Worm (Caenorhabditis elegans): ENCODE data around the gene fmil-1.

DNA sequence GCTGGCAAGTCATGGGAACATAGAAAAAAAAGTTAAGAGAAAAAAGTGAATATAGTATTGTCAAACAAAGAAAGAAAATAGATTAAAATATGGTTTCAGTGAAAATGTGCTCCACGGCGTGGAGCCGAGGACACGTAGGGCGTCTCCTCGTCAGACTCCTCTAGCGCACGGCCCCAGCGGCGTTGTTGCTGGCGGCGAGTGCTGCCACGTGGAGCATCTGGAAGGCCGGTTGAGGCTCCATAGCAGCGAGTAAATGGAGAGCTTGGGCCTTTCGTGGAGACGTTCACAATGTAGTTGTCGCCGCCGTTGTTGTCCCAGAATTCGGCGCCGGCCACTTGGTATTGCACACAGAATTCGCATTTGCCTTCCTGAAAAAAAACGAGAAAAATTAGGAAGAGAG lies 23.0 kb downstream of the fmil-1 start:
- TF ChIP-seq ama-1 (optimal IDR thresholded peaks at IDR 0.05) (no peak), ets-5 (GFP tag; IDR thresholded peaks at IDR 0.05) (no peak), nhr-90 (tag; optimal IDR thresholded peaks at IDR 0.05; ENCODE audit: poor library complexity) (no peak), egl-27 (tag; optimal IDR thresholded peaks at IDR 0.05) (no peak), nhr-28 (tag; optimal IDR thresholded peaks at IDR 0.05) (no peak), nhr-76 (tag; optimal IDR thresholded peaks at IDR 0.05) (no peak), fkh-10 (GFP tag; optimal IDR thresholded peaks at IDR 0.05) (no peak), lin-15B (tag; optimal IDR thresholded peaks at IDR 0.05) (no peak), pqm-1 (tag; optimal IDR thresholded peaks at IDR 0.05) (no peak), lsy-2 (tag; optimal IDR thresholded peaks at IDR 0.05) (no peak)

All from whole organism, L1 larva.